Worm (Caenorhabditis elegans): ENCODE data around the gene Y41G9A.17.

The Y41G9A.17 gene

ce11 chrX:2996976-2997399 lies 2.6 kb downstream of the Y41G9A.17 start (continued):
- TF ChIP-seq aptf-2 (GFP tag; conservative IDR thresholded peaks at IDR 0.05), result no peak
- TF ChIP-seq nhr-27 (tag; optimal IDR thresholded peaks at IDR 0.05), result peak; percentile 87
- peak; percentile 82 for TF ChIP-seq F52B5.7 (tag; optimal IDR thresholded peaks at IDR 0.05)
- peak; percentile 90; the same call in 1 of the 2 replicates for TF ChIP-seq F37B4.10 (GFP tag; IDR thresholded peaks at IDR 0.05)
- peak; percentile 64; the same call in 1 of the 2 replicates for TF ChIP-seq cebp-1 (GFP tag; IDR thresholded peaks at IDR 0.05)
- TF ChIP-seq cebp-1 (tag; optimal IDR thresholded peaks at IDR 0.05), result peak; percentile 97
- TF ChIP-seq akir-1 (GFP tag; optimal IDR thresholded peaks at IDR 0.05), result peak; percentile 68
- peak; percentile 84 for TF ChIP-seq nhr-90 (tag; optimal IDR thresholded peaks at IDR 0.05)
- TF ChIP-seq unc-62 (GFP tag; optimal IDR thresholded peaks at IDR 0.05), result no peak
- TF ChIP-seq hmg-1.2 (GFP tag; IDR thresholded peaks at IDR 0.05), result peak; percentile 86
- no peak for TF ChIP-seq aptf-3 (GFP tag; IDR thresholded peaks at IDR 0.05)
- peak; percentile 39 for TF ChIP-seq hrde-1 (tag; optimal IDR thresholded peaks at IDR 0.05; ENCODE audit: borderline replicate concordance)
- TF ChIP-seq Y95B8A.8 (GFP tag; IDR thresholded peaks at IDR 0.05), result 0 out of 2 replicates have a peak, but pooled peaks have one; percentile 55
- peak; percentile 99 for TF ChIP-seq B0336.3 (GFP tag; IDR thresholded peaks at IDR 0.05)
- TF ChIP-seq mcd-1 (GFP tag; IDR thresholded peaks at IDR 0.05), result peak; percentile 85
- TF ChIP-seq egl-18 (GFP tag; IDR thresholded peaks at IDR 0.05), result peak; percentile 97
- TF ChIP-seq snpc-1.1 (tag; optimal IDR thresholded peaks at IDR 0.05; ENCODE audit: insufficient read depth), result peak; percentile 34
- TF ChIP-seq madf-8 (GFP tag; conservative IDR thresholded peaks at IDR 0.05), result no peak; the same call in 1 of the 2 replicates
- TF ChIP-seq B0019.2 (GFP tag; conservative IDR thresholded peaks at IDR 0.05), result no peak
- TF ChIP-seq D2030.7 (GFP tag; IDR thresholded peaks at IDR 0.05), result no peak
- TF ChIP-seq Y53F4B.3 (GFP tag; IDR thresholded peaks at IDR 0.05), result no peak
- TF ChIP-seq T07F8.4 (tag; optimal IDR thresholded peaks at IDR 0.05), result peak; percentile 92
- TF ChIP-seq ceh-79 (tag; optimal IDR thresholded peaks at IDR 0.05), result peak; percentile 87
- peak; percentile 75 for TF ChIP-seq ztf-22 (GFP tag; optimal IDR thresholded peaks at IDR 0.05)
- no peak for TF ChIP-seq T26A5.8 (tag; optimal IDR thresholded peaks at IDR 0.05)
- TF ChIP-seq ekl-4 (GFP tag; IDR thresholded peaks at IDR 0.05), result peak; percentile 92
- TF ChIP-seq F49E8.2 (tag; optimal IDR thresholded peaks at IDR 0.05; ENCODE audit: insufficient read depth), result no peak
- TF ChIP-seq sptf-2 (GFP tag; optimal IDR thresholded peaks at IDR 0.05), result peak; percentile 56
- TF ChIP-seq hmg-20 (GFP tag; IDR thresholded peaks at IDR 0.05), result peak; percentile 97
- TF ChIP-seq die-1 (tag; optimal IDR thresholded peaks at IDR 0.05), result peak; percentile 55
- TF ChIP-seq F10E7.11 (tag; optimal IDR thresholded peaks at IDR 0.05), result peak; percentile 90
- TF ChIP-seq attf-6 (GFP tag; IDR thresholded peaks at IDR 0.05), result no peak
- TF ChIP-seq xnd-1 (tag; optimal IDR thresholded peaks at IDR 0.05), result no peak
- peak; percentile 10 for TF ChIP-seq him-1 (tag; optimal IDR thresholded peaks at IDR 0.05)
- TF ChIP-seq gei-17 (GFP tag; optimal IDR thresholded peaks at IDR 0.05), result peak; percentile 97
- TF ChIP-seq ztf-3 (GFP tag; optimal IDR thresholded peaks at IDR 0.05), result peak; percentile 90
- TF ChIP-seq snpc-3.4 (tag; optimal IDR thresholded peaks at IDR 0.05), result peak; percentile 65
- peak; percentile 99 for TF ChIP-seq ZK185.1 (tag; optimal IDR thresholded peaks at IDR 0.05; ENCODE audit: poor library complexity, severe bottlenecking)
- TF ChIP-seq ets-4 (GFP tag; optimal IDR thresholded peaks at IDR 0.05), result peak; percentile 81
- TF ChIP-seq ceh-100 (GFP tag; IDR thresholded peaks at IDR 0.05), result peak; percentile 25; the same call in 1 of the 2 replicates
- TF ChIP-seq hlh-26 (GFP tag; conservative IDR thresholded peaks at IDR 0.05), result no peak
- TF ChIP-seq mxl-1 (tag; optimal IDR thresholded peaks at IDR 0.05), result no peak
- TF ChIP-seq nfya-2 (GFP tag; IDR thresholded peaks at IDR 0.05), result no peak
- no peak for TF ChIP-seq F55B11.4 (tag; optimal IDR thresholded peaks at IDR 0.05; ENCODE audit: borderline replicate concordance, insufficient read depth)
- peak; percentile 85 for TF ChIP-seq sea-2 (GFP tag; IDR thresholded peaks at IDR 0.05)
- TF ChIP-seq ztf-18 (tag; optimal IDR thresholded peaks at IDR 0.05), result peak; percentile 70
- peak; percentile 35 for TF ChIP-seq rpc-1 (optimal IDR thresholded peaks at IDR 0.05)
- TF ChIP-seq rpc-1 (tag; optimal IDR thresholded peaks at IDR 0.05), result no peak
- 0 out of 2 replicates have a peak, but pooled peaks have one; percentile 41 for TF ChIP-seq bed-2 (GFP tag; IDR thresholded peaks at IDR 0.05)

All from whole organism, young adult.